Worm (Caenorhabditis elegans): ENCODE measurements around the gene oac-46.

oac-46 gene

DNA sequence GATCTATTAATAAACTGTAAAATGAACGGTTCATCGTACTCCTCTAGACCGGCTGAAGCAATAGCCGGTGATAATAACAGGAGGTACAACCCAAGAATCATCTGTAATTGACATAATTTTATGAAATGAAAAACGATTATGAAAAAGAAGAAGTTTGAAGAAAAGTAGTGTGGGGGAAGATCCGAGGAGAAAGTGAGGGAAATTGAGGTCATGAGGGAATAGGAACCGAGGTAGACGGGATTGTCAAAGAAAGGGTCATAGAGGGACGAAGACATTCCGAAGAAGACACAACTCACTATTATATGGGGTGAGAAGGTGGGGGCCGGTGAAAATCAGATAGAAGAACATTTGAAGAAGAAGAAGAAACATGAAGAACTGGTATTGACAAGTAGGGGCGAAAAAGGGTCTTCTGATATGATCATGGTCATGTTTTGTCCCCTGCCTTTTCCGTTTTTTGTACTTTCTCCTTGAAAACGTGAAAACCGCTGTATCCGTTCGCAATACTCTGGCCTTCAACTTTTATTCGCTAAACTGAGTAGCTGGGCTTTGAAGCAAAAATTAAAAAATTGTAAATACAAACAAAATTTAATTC, at the start of gene oac-46:
Gene oac-46, minus strand, starts transcription at position 101 of the 592 bp plus-strand sequence.
- TF ChIP-seq pes-1 (GFP tag; IDR thresholded peaks at IDR 0.05) (no peak), ets-7 (tag; optimal IDR thresholded peaks at IDR 0.05) (no peak)

DNA sequence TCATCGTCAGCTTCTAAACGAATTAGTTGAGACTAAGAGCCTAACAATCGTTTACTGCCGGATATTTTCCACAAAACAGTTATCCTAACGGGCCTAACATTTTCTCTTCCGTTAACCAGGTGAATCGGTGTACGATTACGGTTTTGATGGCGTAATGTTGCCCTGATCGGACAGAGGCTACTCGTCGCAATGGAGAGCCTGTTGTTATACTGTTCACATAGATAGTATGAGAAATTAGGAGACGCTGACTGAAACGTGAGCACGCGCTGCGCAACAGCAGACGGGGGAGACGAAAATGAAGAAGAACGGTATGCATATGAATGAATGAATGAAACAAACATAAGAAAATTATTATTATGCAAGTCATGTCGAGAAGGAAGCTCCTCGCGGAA, 47.5 kb upstream of the oac-46 start:
- no peak for TF ChIP-seq hmbx-1 (tag; optimal IDR thresholded peaks at IDR 0.05)

- no peak for TF ChIP-seq scrt-1 (GFP tag; IDR thresholded peaks at IDR 0.05)
- no peak for TF ChIP-seq B0310.2 (tag; optimal IDR thresholded peaks at IDR 0.05)
- TF ChIP-seq F13C5.2 (tag; optimal IDR thresholded peaks at IDR 0.05): no peak
- TF ChIP-seq hnd-1 (tag; optimal IDR thresholded peaks at IDR 0.05): no peak
- TF ChIP-seq ceh-36 (tag; optimal IDR thresholded peaks at IDR 0.05): no peak
- no peak for TF ChIP-seq aly-1 (tag; optimal IDR thresholded peaks at IDR 0.05)
Observed at ce11 chrII:8898582-8899356, 46.9 kb upstream of the oac-46 start.

- no peak for TF ChIP-seq ceh-13 (GFP tag; optimal IDR thresholded peaks at IDR 0.05)
- TF ChIP-seq ets-7 (tag; optimal IDR thresholded peaks at IDR 0.05): peak; percentile 64
- no peak for TF ChIP-seq ceh-36 (tag; optimal IDR thresholded peaks at IDR 0.05)
Observed at ce11 chrII:8897244-8897643, 45.3 kb upstream of the oac-46 start.

DNA sequence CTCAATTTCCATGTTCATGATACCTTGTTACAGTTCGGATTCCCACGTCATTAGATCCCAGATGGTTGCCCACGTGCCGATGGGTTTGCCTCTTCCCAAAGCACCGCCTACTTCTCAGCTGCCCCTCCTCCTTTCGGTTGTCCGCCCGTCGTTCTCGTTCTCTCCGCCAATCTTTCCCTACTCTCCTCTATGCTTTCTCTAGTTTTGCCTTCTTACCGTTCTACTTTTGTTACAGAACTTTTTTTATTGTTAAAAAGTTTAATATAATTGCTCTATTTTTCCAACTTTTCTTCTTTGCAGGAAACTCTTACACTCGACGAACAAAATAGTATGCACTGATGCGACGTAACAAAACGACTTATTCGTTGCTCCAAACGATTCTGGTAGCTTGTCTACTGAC, 44.6 kb upstream of the oac-46 start, which contains the start of gene lat-1:
Gene lat-1, plus strand, starts transcription at position 301 of the 400 bp plus-strand sequence.
- TF ChIP-seq scrt-1 (GFP tag; IDR thresholded peaks at IDR 0.05) (no peak), ceh-36 (tag; optimal IDR thresholded peaks at IDR 0.05) (no peak), hnd-1 (tag; optimal IDR thresholded peaks at IDR 0.05) (no peak), aly-1 (tag; optimal IDR thresholded peaks at IDR 0.05) (no peak), tbx-11 (GFP tag; IDR thresholded peaks at IDR 0.05) (no peak), ceh-13 (GFP tag; optimal IDR thresholded peaks at IDR 0.05) (no peak), F13C5.2 (tag; optimal IDR thresholded peaks at IDR 0.05) (no peak), B0310.2 (tag; optimal IDR thresholded peaks at IDR 0.05) (no peak), tra-4 (tag; optimal IDR thresholded peaks at IDR 0.05) (no peak), hmbx-1 (tag; optimal IDR thresholded peaks at IDR 0.05) (no peak), tbx-37 (GFP tag; conservative IDR thresholded peaks at IDR 0.05) (no peak), flt-1 (GFP tag; IDR thresholded peaks at IDR 0.05) (no peak), pes-1 (GFP tag; IDR thresholded peaks at IDR 0.05) (no peak), ama-1 (optimal IDR thresholded peaks at IDR 0.05) (no peak), hmg-4 (GFP tag; optimal IDR thresholded peaks at IDR 0.05) (no peak), ets-7 (tag; optimal IDR thresholded peaks at IDR 0.05) (no peak), sea-1 (GFP tag; conservative IDR thresholded peaks at IDR 0.05) (no peak)

DNA sequence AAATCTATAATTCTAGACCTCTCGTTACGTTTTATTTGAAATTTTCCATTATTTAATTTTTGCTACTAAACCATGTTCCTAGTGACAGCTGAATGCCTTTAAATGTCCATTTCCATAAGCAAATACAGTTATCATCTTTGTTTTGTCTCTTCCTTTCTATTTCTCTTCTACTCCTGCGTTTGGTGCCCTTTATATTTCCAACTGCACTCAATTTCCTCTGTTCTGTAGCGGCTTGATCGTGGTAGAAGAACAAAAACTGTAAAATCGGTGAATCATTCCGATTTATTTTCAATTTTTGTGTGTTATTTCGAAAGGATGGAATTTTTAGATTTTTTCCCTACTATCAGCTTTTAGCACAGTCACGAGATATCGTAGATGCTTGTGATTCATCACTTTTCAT, 44.0 kb upstream of the oac-46 start:
- TF ChIP-seq hmbx-1 (tag; optimal IDR thresholded peaks at IDR 0.05) (no peak), B0310.2 (tag; optimal IDR thresholded peaks at IDR 0.05) (no peak), F13C5.2 (tag; optimal IDR thresholded peaks at IDR 0.05) (no peak), ets-7 (tag; optimal IDR thresholded peaks at IDR 0.05) (no peak), scrt-1 (GFP tag; IDR thresholded peaks at IDR 0.05) (no peak)

DNA sequence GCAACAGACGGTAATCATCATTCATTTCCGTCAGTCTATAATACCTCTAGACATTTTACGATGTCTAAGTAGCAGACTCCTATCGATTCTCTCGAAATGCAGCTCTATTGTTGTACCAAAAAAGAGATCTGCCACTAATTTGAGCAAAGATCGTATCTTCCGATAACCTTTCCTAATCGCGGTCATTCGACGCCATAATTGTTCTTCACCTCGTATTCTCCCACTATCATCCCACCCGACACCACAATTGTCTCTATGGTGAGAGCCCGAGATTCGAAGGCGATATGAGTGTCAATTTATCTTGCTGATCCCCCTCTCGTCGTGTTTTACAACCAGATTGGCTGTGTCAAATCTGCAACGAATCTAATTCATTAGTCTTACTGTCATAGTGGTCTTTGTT, 43.5 kb upstream of the oac-46 start:
- TF ChIP-seq hmg-4 (GFP tag; optimal IDR thresholded peaks at IDR 0.05) (no peak), tbx-37 (GFP tag; conservative IDR thresholded peaks at IDR 0.05) (no peak), ceh-13 (GFP tag; optimal IDR thresholded peaks at IDR 0.05) (no peak), tbx-11 (GFP tag; IDR thresholded peaks at IDR 0.05) (no peak)

DNA sequence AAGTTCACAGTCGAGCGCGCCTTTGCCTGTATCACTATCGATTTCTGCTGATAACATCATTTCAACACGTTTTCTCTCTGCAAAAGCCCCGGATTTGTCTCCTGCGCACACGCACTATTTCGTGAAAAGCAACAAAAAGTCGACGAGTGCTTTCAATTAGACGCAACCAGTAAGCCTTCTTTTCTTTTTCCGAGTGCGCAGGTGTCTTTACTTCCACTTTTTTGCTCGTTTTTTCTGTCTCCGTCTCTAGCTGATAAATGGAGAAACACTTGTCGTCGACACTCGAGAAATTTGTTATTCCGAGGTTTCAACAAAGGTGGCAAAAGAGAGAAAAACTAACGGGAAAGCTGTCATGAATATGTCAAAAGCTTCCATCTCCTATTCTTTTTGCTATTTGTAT, 39.7 kb upstream of the oac-46 start:
- no peak for TF ChIP-seq hnd-1 (tag; optimal IDR thresholded peaks at IDR 0.05)

- TF ChIP-seq hmbx-1 (tag; optimal IDR thresholded peaks at IDR 0.05) (no peak), hmg-4 (GFP tag; optimal IDR thresholded peaks at IDR 0.05) (no peak), flt-1 (GFP tag; IDR thresholded peaks at IDR 0.05) (no peak), ets-7 (tag; optimal IDR thresholded peaks at IDR 0.05) (no peak), B0310.2 (tag; optimal IDR thresholded peaks at IDR 0.05) (no peak), ama-1 (optimal IDR thresholded peaks at IDR 0.05) (no peak)
Observed at ce11 chrII:8891042-8891441, 39.1 kb upstream of the oac-46 start.

DNA sequence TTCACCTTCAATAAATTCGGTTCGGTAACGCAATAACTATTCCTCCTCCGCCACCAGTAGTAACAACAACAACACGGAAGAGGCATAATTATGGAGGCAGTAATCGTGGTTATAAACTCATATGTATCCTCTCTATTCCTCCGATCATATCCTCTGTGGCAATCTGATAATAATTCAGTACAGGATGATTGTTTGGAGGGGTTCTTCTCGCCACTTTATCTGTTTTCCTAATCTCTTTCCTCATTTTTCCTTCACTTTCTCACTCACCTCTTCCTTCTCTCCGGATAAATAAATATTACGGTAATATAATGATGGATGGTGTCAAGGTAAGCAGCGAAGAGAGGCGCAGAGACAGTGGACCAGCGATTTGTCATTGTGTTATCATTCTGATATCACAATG, 38.6 kb upstream of the oac-46 start:
- no peak for TF ChIP-seq hmbx-1 (tag; optimal IDR thresholded peaks at IDR 0.05)
- no peak for TF ChIP-seq tra-4 (tag; optimal IDR thresholded peaks at IDR 0.05)
- TF ChIP-seq ets-7 (tag; optimal IDR thresholded peaks at IDR 0.05): no peak
- TF ChIP-seq flt-1 (GFP tag; IDR thresholded peaks at IDR 0.05): no peak
- no peak for TF ChIP-seq hnd-1 (tag; optimal IDR thresholded peaks at IDR 0.05)
- no peak for TF ChIP-seq ama-1 (optimal IDR thresholded peaks at IDR 0.05)
- no peak for TF ChIP-seq scrt-1 (GFP tag; IDR thresholded peaks at IDR 0.05)
- TF ChIP-seq B0310.2 (tag; optimal IDR thresholded peaks at IDR 0.05): no peak
- TF ChIP-seq ceh-36 (tag; optimal IDR thresholded peaks at IDR 0.05): no peak
- no peak for TF ChIP-seq ceh-13 (GFP tag; optimal IDR thresholded peaks at IDR 0.05)
- TF ChIP-seq sea-1 (GFP tag; conservative IDR thresholded peaks at IDR 0.05): no peak
- TF ChIP-seq hmg-4 (GFP tag; optimal IDR thresholded peaks at IDR 0.05): no peak
- TF ChIP-seq aly-1 (tag; optimal IDR thresholded peaks at IDR 0.05): no peak
- TF ChIP-seq tbx-37 (GFP tag; conservative IDR thresholded peaks at IDR 0.05): no peak
- TF ChIP-seq pes-1 (GFP tag; IDR thresholded peaks at IDR 0.05): no peak
- no peak for TF ChIP-seq tbx-11 (GFP tag; IDR thresholded peaks at IDR 0.05)
- TF ChIP-seq F13C5.2 (tag; optimal IDR thresholded peaks at IDR 0.05): no peak
